Worm (Caenorhabditis elegans) whole organism, L4 larva: ENCODE data around the gene eif-3.K.

ENCODE experiments used
- F10B5.3 ChIP-seq: sonication (generic microtip); optimal IDR thresholded peaks from 2 replicates; lab custom pipeline; 2016; ENCODE audit warnings: mild to moderate bottlenecking, missing genetic modification characterization, missing compliant biosample characterization
- R02D3.7 ChIP-seq: fragments of 150-350 bp; sonication (generic microtip); optimal IDR thresholded peaks from 3 replicates; lab custom pipeline; 2014; ENCODE audit warnings: missing biosample characterization, missing genetic modification characterization
- T20F7.1 ChIP-seq: fragments of 200-800 bp; sonication (Bioruptor generic); optimal IDR thresholded peaks from 2 replicates; lab custom pipeline; 2018; ENCODE audit warnings: mild to moderate bottlenecking, missing genetic modification characterization, missing compliant biosample characterization
- T26A8.4 ChIP-seq: fragments of 200-800 bp; sonication (Bioruptor generic); IDR thresholded peaks from 2 replicates; pipeline ENCODE4 v1.3.6; 2022; ENCODE audit warnings: missing genetic modification characterization, missing compliant biosample characterization
- Y5F2A.4 ChIP-seq: fragments of 200-800 bp; sonication (Bioruptor generic); optimal IDR thresholded peaks from 2 replicates; lab custom pipeline; 2018; ENCODE audit warnings: mild to moderate bottlenecking, missing genetic modification characterization, missing compliant biosample characterization
- attf-4 ChIP-seq: sonication (generic microtip); optimal IDR thresholded peaks from 3 replicates; lab custom pipeline; 2017; ENCODE audit warnings: missing biosample characterization, missing genetic modification characterization
- ceh-28 ChIP-seq: fragments of 150-350 bp; optimal IDR thresholded peaks from 2 replicates; lab custom pipeline; 2014; ENCODE audit warnings: missing biosample characterization, missing genetic modification reagents, missing genetic modification characterization
- ceh-44 ChIP-seq: fragments of 200-800 bp; sonication (Bioruptor generic); IDR thresholded peaks from 2 replicates; pipeline ENCODE4 v1.3.6; 2022; ENCODE audit warnings: missing genetic modification reagents, missing genetic modification characterization, missing compliant biosample characterization
- ceh-62 ChIP-seq: sonication (generic microtip); optimal IDR thresholded peaks from 2 replicates; lab custom pipeline; 2017; ENCODE audit warnings: missing biosample characterization, missing genetic modification characterization
- daf-16 ChIP-seq, 3 experiments: sonication (generic microtip); optimal IDR thresholded peaks; 2 replicates each; lab custom pipeline; 2016 to 2017; ENCODE audit warnings: missing genetic modification characterization in 3 of 3, missing genetic modification reagents in 3 of 3, mild to moderate bottlenecking in 2 of 3, missing compliant biosample characterization in 2 of 3, missing biosample characterization in 1 of 3, moderate library complexity in 1 of 3
- daf-19 ChIP-seq: fragments of 200-800 bp; sonication (Bioruptor generic); conservative IDR thresholded peaks from 2 replicates; pipeline ENCODE4 v1.3.6; 2022; ENCODE audit warnings: missing genetic modification characterization, missing compliant biosample characterization
- dmd-9 ChIP-seq: fragments of 200-800 bp; sonication (Bioruptor generic); IDR thresholded peaks from 2 replicates; pipeline ENCODE4 v1.3.6; 2022; ENCODE audit warnings: missing genetic modification reagents, missing genetic modification characterization, missing compliant biosample characterization
- dpl-1 ChIP-seq: fragments of 150-350 bp; optimal IDR thresholded peaks from 2 replicates; lab custom pipeline; 2014; ENCODE audit warnings: missing biosample characterization, missing genetic modification reagents, missing genetic modification characterization
- hif-1 ChIP-seq, 2 experiments: sonication (generic microtip); optimal IDR thresholded peaks; 2 replicates each; lab custom pipeline; 2016 to 2017; ENCODE audit warnings: missing compliant biosample characterization in 2 of 2, missing genetic modification characterization in 2 of 2, missing genetic modification reagents in 2 of 2, missing genotype in 2 of 2, mild to moderate bottlenecking in 1 of 2
- hlh-11 ChIP-seq: fragments of 200-800 bp; sonication (Bioruptor generic); optimal IDR thresholded peaks from 2 replicates; lab custom pipeline; 2018; ENCODE audit warnings: mild to moderate bottlenecking, missing genetic modification characterization, missing compliant biosample characterization
- hmg-1.1 ChIP-seq: fragments of 200-800 bp; sonication (Bioruptor generic); IDR thresholded peaks from 2 replicates; pipeline ENCODE4 v1.3.6; 2022; ENCODE audit warnings: missing genetic modification reagents, missing genetic modification characterization, missing compliant biosample characterization
- lim-7 ChIP-seq: fragments of 200-800 bp; sonication (Bioruptor generic); IDR thresholded peaks from 2 replicates; pipeline ENCODE4 v1.3.6; 2022; ENCODE audit warnings: missing genetic modification characterization, missing compliant biosample characterization
- lin-15B ChIP-seq: fragments of 150-350 bp; sonication (generic microtip); optimal IDR thresholded peaks from 3 replicates; lab custom pipeline; 2014; ENCODE audit warnings: missing biosample characterization, missing genetic modification characterization
- lin-29 ChIP-seq: fragments of 200-800 bp; sonication (Bioruptor generic); IDR thresholded peaks from 2 replicates; pipeline ENCODE4 v1.3.6; 2022; ENCODE audit warnings: missing genetic modification reagents, missing genetic modification characterization, missing compliant biosample characterization
- lin-38 ChIP-seq: fragments of 200-800 bp; sonication (Bioruptor generic); IDR thresholded peaks from 2 replicates; pipeline ENCODE4 v1.3.6; 2022; ENCODE audit warnings: missing genetic modification reagents, missing genetic modification characterization, missing compliant biosample characterization
- lir-3 ChIP-seq: sonication (generic microtip); optimal IDR thresholded peaks from 2 replicates; lab custom pipeline; 2016; ENCODE audit warnings: mild to moderate bottlenecking, missing genetic modification characterization, missing compliant biosample characterization
- lsy-2 ChIP-seq, 2 experiments: fragments of 150-350 bp in 1 of 2; sonication (generic microtip) in 1 of 2; optimal IDR thresholded peaks; 2 replicates each; lab custom pipeline; 2014 to 2017; ENCODE audit warnings: missing biosample characterization in 2 of 2, missing genetic modification characterization in 2 of 2
- mep-1 ChIP-seq: fragments of 150-350 bp; sonication (generic microtip); optimal IDR thresholded peaks from 3 replicates; lab custom pipeline; 2014; ENCODE audit warnings: missing biosample characterization, missing genetic modification characterization
- mes-2 ChIP-seq: sonication (generic microtip); optimal IDR thresholded peaks from 2 replicates; lab custom pipeline; 2016; ENCODE audit warnings: missing genotype, mild to moderate bottlenecking, missing genetic modification characterization, missing compliant biosample characterization; ENCODE audit not compliant: poor library complexity, severe bottlenecking
- mxl-2 ChIP-seq: fragments of 200-800 bp; sonication (Bioruptor generic); conservative IDR thresholded peaks from 2 replicates; pipeline ENCODE4 v1.3.6; 2022; ENCODE audit warnings: missing genetic modification reagents, missing genetic modification characterization, missing compliant biosample characterization
- mxl-3 ChIP-seq: fragments of 200-800 bp; sonication (Bioruptor generic); optimal IDR thresholded peaks from 2 replicates; lab custom pipeline; 2018; ENCODE audit warnings: mild to moderate bottlenecking, missing genetic modification characterization, missing compliant biosample characterization
- nhr-10 ChIP-seq: fragments of 150-350 bp; optimal IDR thresholded peaks from 2 replicates; lab custom pipeline; 2014; ENCODE audit warnings: missing biosample characterization, missing genetic modification characterization
- nhr-11 ChIP-seq: fragments of 150-350 bp; optimal IDR thresholded peaks from 2 replicates; lab custom pipeline; 2014; ENCODE audit warnings: missing biosample characterization, missing genetic modification characterization
- nhr-111 ChIP-seq: fragments of 200-800 bp; sonication (Bioruptor generic); optimal IDR thresholded peaks from 2 replicates; lab custom pipeline; 2018; ENCODE audit warnings: mild to moderate bottlenecking, missing genetic modification characterization, missing compliant biosample characterization
- nhr-41 ChIP-seq: fragments of 200-800 bp; sonication (Bioruptor generic); IDR thresholded peaks from 2 replicates; pipeline ENCODE4 v1.3.6; 2022; ENCODE audit warnings: missing genetic modification reagents, missing genetic modification characterization, missing compliant biosample characterization
- nhr-48 ChIP-seq: sonication (generic microtip); optimal IDR thresholded peaks from 2 replicates; lab custom pipeline; 2016; ENCODE audit warnings: mild to moderate bottlenecking, missing genetic modification characterization, missing compliant biosample characterization
- nhr-76 ChIP-seq: fragments of 150-350 bp; optimal IDR thresholded peaks from 2 replicates; lab custom pipeline; 2014; ENCODE audit warnings: missing biosample characterization, missing genetic modification characterization
- php-3 ChIP-seq: fragments of 200-800 bp; sonication (Bioruptor generic); IDR thresholded peaks from 2 replicates; pipeline ENCODE4 v1.3.6; 2022; ENCODE audit warnings: missing genetic modification reagents, missing genetic modification characterization, missing compliant biosample characterization
- rbr-2 ChIP-seq: sonication (generic microtip); optimal IDR thresholded peaks from 2 replicates; lab custom pipeline; 2016; ENCODE audit warnings: missing genotype, missing genetic modification characterization, missing compliant biosample characterization
- set-16 ChIP-seq: fragments of 200-800 bp; sonication (Bioruptor generic); IDR thresholded peaks from 2 replicates; pipeline ENCODE4 v1.3.6; 2022; ENCODE audit warnings: missing genetic modification reagents, missing genetic modification characterization, missing compliant biosample characterization
- skn-1 ChIP-seq: fragments of 150-350 bp; optimal IDR thresholded peaks from 2 replicates; lab custom pipeline; 2014; ENCODE audit warnings: missing biosample characterization, missing genetic modification characterization
- spr-1 ChIP-seq: sonication (generic microtip); optimal IDR thresholded peaks from 2 replicates; lab custom pipeline; 2016; ENCODE audit warnings: mild to moderate bottlenecking, missing genetic modification characterization, missing compliant biosample characterization
- tag-97 ChIP-seq: fragments of 200-800 bp; sonication (Bioruptor generic); IDR thresholded peaks from 2 replicates; pipeline ENCODE4 v1.3.6; 2022; ENCODE audit warnings: missing genetic modification characterization, missing compliant biosample characterization
- tra-1 ChIP-seq: fragments of 200-800 bp; sonication (Bioruptor generic); IDR thresholded peaks from 2 replicates; pipeline ENCODE4 v1.3.6; 2022; ENCODE audit warnings: missing genetic modification reagents, missing genetic modification characterization, missing compliant biosample characterization
- unc-130 ChIP-seq: sonication (generic microtip); optimal IDR thresholded peaks from 2 replicates; lab custom pipeline; 2016; ENCODE audit warnings: missing genetic modification reagents, missing genetic modification characterization, missing compliant biosample characterization
- unc-39 ChIP-seq: sonication (generic microtip); optimal IDR thresholded peaks from 2 replicates; lab custom pipeline; 2017; ENCODE audit warnings: missing biosample characterization, missing genetic modification characterization
- unc-62 ChIP-seq, 3 experiments: fragments of 150-350 bp in 1 of 3; sonication (generic microtip); optimal IDR thresholded peaks in 2 of 3; peaks in 1 of 3; 1 replicate in 1 of 3; 2 replicates in 2 of 3; lab custom pipeline; 2014 to 2017; ENCODE audit warnings: missing biosample characterization in 3 of 3, missing genetic modification characterization in 3 of 3, missing genetic modification reagents in 3 of 3, missing genotype in 1 of 3
- vab-7 ChIP-seq: fragments of 200-800 bp; sonication (Bioruptor generic); IDR thresholded peaks from 2 replicates; pipeline ENCODE4 v1.3.6; 2022; ENCODE audit warnings: missing genetic modification reagents, missing genetic modification characterization, missing compliant biosample characterization
- zag-1 ChIP-seq: fragments of 150-350 bp; optimal IDR thresholded peaks from 2 replicates; lab custom pipeline; 2014; ENCODE audit warnings: missing biosample characterization, missing genetic modification characterization
- zip-2 ChIP-seq: fragments of 150-350 bp; optimal IDR thresholded peaks from 2 replicates; lab custom pipeline; 2014; ENCODE audit warnings: missing biosample characterization, missing genetic modification characterization

The eif-3.K gene

DNA sequence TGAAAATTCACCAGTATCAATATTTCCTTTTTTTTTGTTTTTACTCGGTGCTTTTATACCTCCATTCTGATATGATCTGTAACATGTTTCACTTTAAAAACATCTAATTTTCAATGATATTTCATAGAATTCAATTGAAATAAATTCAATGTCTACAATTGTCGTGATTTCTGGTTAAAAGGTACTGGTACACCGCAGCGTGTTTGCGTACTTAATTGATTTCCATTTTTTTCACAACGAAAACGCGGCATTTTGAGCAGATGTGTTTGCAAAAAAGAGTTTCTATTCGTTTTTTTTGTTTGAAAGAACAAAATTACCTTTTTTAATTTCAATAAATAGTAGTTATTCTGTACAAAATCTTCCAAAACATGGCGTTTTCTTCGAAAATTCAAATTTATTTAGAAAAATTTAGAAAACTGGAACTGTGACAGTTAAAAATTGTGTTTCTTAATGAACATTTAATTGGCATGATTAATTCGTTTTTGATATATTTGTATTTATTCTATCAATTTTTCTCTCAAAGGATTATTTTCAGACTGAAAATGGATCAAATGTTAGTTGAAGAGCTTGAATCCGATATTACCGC, 16.9 kb downstream of the eif-3.K start, which contains the start of gene pnn-1 (continued):
- TF ChIP-seq nhr-41: no peak
- no peak for TF ChIP-seq zip-2 (tag; lab: Kevin White, UChicago)
- TF ChIP-seq T26A8.4 (GFP tag; lab: Robert Waterston, UW): no peak
- no peak for TF ChIP-seq ceh-28 (tag; lab: Kevin White, UChicago)
- TF ChIP-seq php-3 (GFP tag; lab: Robert Waterston, UW): no peak
- no peak for TF ChIP-seq nhr-10
- no peak for TF ChIP-seq Y5F2A.4 (GFP tag; lab: Kevin White, UChicago)
- TF ChIP-seq attf-4 (tag; lab: Kevin White, UChicago): no peak
- no peak for TF ChIP-seq set-16 (GFP tag; lab: Robert Waterston, UW)
- TF ChIP-seq daf-19 (GFP tag; lab: Robert Waterston, UW): no peak
- TF ChIP-seq unc-130: no peak
- TF ChIP-seq lin-38 (GFP tag; lab: Robert Waterston, UW): peak; percentile 75
- TF ChIP-seq T20F7.1 (GFP tag; lab: Kevin White, UChicago): peak; percentile 74
- peak; percentile 19 for TF ChIP-seq mep-1 (tag; lab: Kevin White, UChicago)
- no peak for TF ChIP-seq lir-3 (tag; lab: Kevin White, UChicago)
- TF ChIP-seq daf-16 (GFP tag; optimal IDR thresholded peaks at IDR 0.05; lab: Kevin White, UChicago): no peak
- no peak for TF ChIP-seq daf-16 (tag; optimal IDR thresholded peaks at IDR 0.05; lab: Kevin White, UChicago)
- peak; percentile 50 for TF ChIP-seq dpl-1
- no peak for TF ChIP-seq ceh-62 (tag; lab: Kevin White, UChicago)
- TF ChIP-seq zag-1 (tag; lab: Kevin White, UChicago): no peak
- no peak for TF ChIP-seq lin-15B (tag; lab: Kevin White, UChicago)
- no peak for TF ChIP-seq tra-1 (GFP tag; lab: Robert Waterston, UW)
- TF ChIP-seq hlh-11 (tag; lab: Kevin White, UChicago): no peak
- no peak for TF ChIP-seq nhr-11
- TF ChIP-seq rbr-2 (tag; lab: Kevin White, UChicago): no peak
- TF ChIP-seq lim-7 (GFP tag; lab: Robert Waterston, UW): no peak
- TF ChIP-seq lsy-2 (tag; optimal IDR thresholded peaks at IDR 0.05; lab: Kevin White, UChicago): peak in 1 of 2 experiments; percentile 90
- no peak for TF ChIP-seq unc-62 (GFP tag; optimal IDR thresholded peaks at IDR 0.05 in 1 of 2; lab: Kevin White, UChicago)
- TF ChIP-seq unc-62 (tag; optimal IDR thresholded peaks at IDR 0.05; lab: Kevin White, UChicago): no peak
- TF ChIP-seq hmg-1.1 (GFP tag; lab: Robert Waterston, UW): no peak
- TF ChIP-seq F10B5.3 (tag; lab: Kevin White, UChicago): no peak
- no peak for TF ChIP-seq spr-1
- TF ChIP-seq dmd-9 (GFP tag; lab: Robert Waterston, UW): no peak
- TF ChIP-seq ceh-44: no peak
- TF ChIP-seq R02D3.7: no peak
- TF ChIP-seq vab-7: no peak
- TF ChIP-seq lin-29: no peak
- TF ChIP-seq tag-97 (GFP tag; lab: Robert Waterston, UW): no peak
- TF ChIP-seq mxl-3 (GFP tag; lab: Kevin White, UChicago): no peak
- TF ChIP-seq mxl-2 (GFP tag; lab: Robert Waterston, UW): no peak
- no peak for TF ChIP-seq nhr-48 (tag; lab: Kevin White, UChicago)
- peak; percentile 68 for TF ChIP-seq mes-2 (tag; lab: Kevin White, UChicago)
- TF ChIP-seq nhr-76 (tag; lab: Kevin White, UChicago): no peak
- no peak for TF ChIP-seq hif-1 (tag; optimal IDR thresholded peaks at IDR 0.05; lab: Kevin White, UChicago)
- TF ChIP-seq skn-1 (tag; lab: Kevin White, UChicago): no peak
- no peak for TF ChIP-seq unc-39 (tag; lab: Kevin White, UChicago)
- no peak for TF ChIP-seq nhr-111 (GFP tag; lab: Kevin White, UChicago)
